Comparison of ENCODE assay signal across 4 fruit fly cellular contexts in the genomic region with DNA sequence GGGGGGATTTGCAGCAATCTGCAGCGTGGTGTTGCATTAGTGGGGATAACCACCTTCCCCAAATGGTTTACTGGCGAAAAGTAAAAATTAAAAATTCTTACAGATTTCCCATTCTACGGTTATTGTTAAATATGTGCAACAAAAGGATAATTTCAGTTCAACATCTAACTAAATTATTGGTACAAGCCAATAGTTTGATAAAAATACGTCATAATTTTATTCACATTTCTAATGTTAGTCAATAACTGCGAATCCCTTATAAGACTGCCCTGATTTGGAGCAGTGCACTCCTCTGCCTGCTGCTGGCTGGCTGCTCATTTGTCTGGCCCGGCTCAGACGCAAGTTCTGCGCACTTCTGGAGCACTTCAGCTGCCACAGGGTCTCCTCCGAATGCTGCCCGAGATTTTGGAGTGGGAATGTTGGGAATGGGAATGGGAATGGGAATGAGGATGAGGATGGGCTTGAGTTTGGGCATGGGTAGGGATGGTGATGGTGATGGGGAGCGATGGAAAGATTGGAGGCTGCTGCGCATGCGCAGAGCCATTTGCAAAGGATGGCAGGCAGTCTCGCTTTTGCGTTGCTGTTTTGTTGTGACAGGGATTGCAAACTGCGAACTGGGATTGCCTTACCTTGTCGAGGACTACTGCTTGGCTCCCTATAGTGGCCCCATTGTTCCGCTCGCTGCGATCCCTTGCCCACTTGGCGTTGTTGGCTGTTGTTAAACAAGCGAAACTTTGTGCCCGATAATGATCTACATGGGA.
A peak's percentile ranks its signal among the peaks of the same experiment; 100 is the strongest.
TF ChIP-seq lines count a peak whose summit lies in the region.

No protein-coding gene starts in this region.

- no peak for TF ChIP-seq CTCF in whole organism, embryonic (GFP tag; optimal IDR thresholded peaks at IDR 0.05; lab: Kevin White, UChicago)

TF ChIP-seq in whole organism, embryonic, 481 proteins besides CTCF, POLR2A, EP300 and RAD21:
- TF ChIP-seq bcd (GFP tag; optimal IDR thresholded peaks at IDR 0.05; lab: Kevin White, UChicago) (no peak), Med (GFP tag; lab: Kevin White, UChicago) (peak; percentile 42), BtbVII (GFP tag; optimal IDR thresholded peaks at IDR 0.05; lab: Kevin White, UChicago) (no peak), corto (GFP tag; optimal IDR thresholded peaks at IDR 0.05; lab: Kevin White, UChicago) (peak; percentile 42), D (optimal IDR thresholded peaks at IDR 0.05; lab: Kevin White, UChicago) (peak; percentile 53), D (GFP tag; optimal IDR thresholded peaks at IDR 0.05; lab: Kevin White, UChicago) (no peak), CG3847 (GFP tag; IDR thresholded peaks at IDR 0.05; lab: Robert Waterston, UW) (no peak), Ets65A (GFP tag; lab: Kevin White, UChicago) (peak; percentile 50), kay (GFP tag; optimal IDR thresholded peaks at IDR 0.05; lab: Kevin White, UChicago) (no peak), CG7928 (GFP tag; optimal IDR thresholded peaks at IDR 0.05; lab: Kevin White, UChicago) (no peak), ato (GFP tag; IDR thresholded peaks at IDR 0.05; lab: Robert Waterston, UW; ENCODE audit: partially characterized antibody) (no peak)
TF ChIP-seq in whole organism, embryonic: peak in this region for 4.

TF ChIP-seq in whole organism, prepupa, 60 proteins besides CTCF, POLR2A, EP300 and RAD21 (continues in another document):
- TF ChIP-seq fd85E (GFP tag; optimal IDR thresholded peaks at IDR 0.05; lab: Kevin White, UChicago) (no peak), salr (GFP tag; optimal IDR thresholded peaks at IDR 0.05; lab: Kevin White, UChicago) (no peak), CG16779 (tag; optimal IDR thresholded peaks at IDR 0.05; lab: Kevin White, UChicago) (peak; percentile 23), Gug (GFP tag; IDR thresholded peaks at IDR 0.05; lab: Robert Waterston, UW) (no peak), CG34406 (GFP tag; optimal IDR thresholded peaks at IDR 0.05; lab: Kevin White, UChicago) (peak; percentile 11), achi (GFP tag; optimal IDR thresholded peaks at IDR 0.05; lab: Kevin White, UChicago) (no peak), cyc (GFP tag; optimal IDR thresholded peaks at IDR 0.05; lab: Kevin White, UChicago) (peak; percentile 58), pdm3 (GFP tag; optimal IDR thresholded peaks at IDR 0.05; lab: Kevin White, UChicago) (no peak), eg (GFP tag; IDR thresholded peaks at IDR 0.05; lab: Robert Waterston, UW) (no peak), CG11762 (GFP tag; optimal IDR thresholded peaks at IDR 0.05; lab: Kevin White, UChicago; ENCODE audit: insufficient read depth) (no peak), CG1621 (tag; optimal IDR thresholded peaks at IDR 0.05; lab: Kevin White, UChicago) (no peak), Sox14 (GFP tag; optimal IDR thresholded peaks at IDR 0.05; lab: Kevin White, UChicago) (peak; percentile 16), Eip78C (GFP tag; lab: Kevin White, UChicago) (peak; percentile 89), CG11902 (GFP tag; optimal IDR thresholded peaks at IDR 0.05; lab: Kevin White, UChicago) (no peak), vri (GFP tag; optimal IDR thresholded peaks at IDR 0.05; lab: Kevin White, UChicago) (peak; percentile 7), svp (GFP tag; lab: Kevin White, UChicago) (peak; percentile 87), spab (GFP tag; optimal IDR thresholded peaks at IDR 0.05; lab: Kevin White, UChicago) (peak; percentile 76), CG11294 (GFP tag; IDR thresholded peaks at IDR 0.05; lab: Robert Waterston, UW) (no peak), CG6276 (GFP tag; optimal IDR thresholded peaks at IDR 0.05; lab: Kevin White, UChicago) (no peak), CG7368 (GFP tag; optimal IDR thresholded peaks at IDR 0.05; lab: Kevin White, UChicago) (no peak), CG8319 (GFP tag; optimal IDR thresholded peaks at IDR 0.05; lab: Kevin White, UChicago) (peak; percentile 51), dsx (GFP tag; optimal IDR thresholded peaks at IDR 0.05; lab: Kevin White, UChicago; ENCODE audit: poor library complexity, severe bottlenecking) (no peak), topi (GFP tag; optimal IDR thresholded peaks at IDR 0.05; lab: Kevin White, UChicago) (peak; percentile 72), Hr38 (GFP tag; optimal IDR thresholded peaks at IDR 0.05; lab: Kevin White, UChicago) (no peak), CG3919 (GFP tag; optimal IDR thresholded peaks at IDR 0.05; lab: Kevin White, UChicago) (peak; percentile 66)

TF ChIP-seq in whole organism, pupa, 21 proteins besides CTCF, POLR2A, EP300 and RAD21:
- peak; percentile 74 for TF ChIP-seq CG17806 (tag; optimal IDR thresholded peaks at IDR 0.05; lab: Kevin White, UChicago)
- peak; percentile 36; the same call in 1 of the 3 replicates for TF ChIP-seq fd96Ca (GFP tag; IDR thresholded peaks at IDR 0.05; lab: Robert Waterston, UW)
- TF ChIP-seq D1 (tag; optimal IDR thresholded peaks at IDR 0.05; lab: Kevin White, UChicago): peak; percentile 26
- TF ChIP-seq CG9948 (tag; optimal IDR thresholded peaks at IDR 0.05; lab: Kevin White, UChicago): peak; percentile 76
- TF ChIP-seq CG13204 (GFP tag; optimal IDR thresholded peaks at IDR 0.05; lab: Kevin White, UChicago): no peak
- TF ChIP-seq CG14655 (GFP tag; optimal IDR thresholded peaks at IDR 0.05; lab: Kevin White, UChicago): peak; percentile 58
- peak; percentile 5 for TF ChIP-seq Pif1B (GFP tag; optimal IDR thresholded peaks at IDR 0.05; lab: Kevin White, UChicago)
- peak; percentile 40 for TF ChIP-seq CG8159 (tag; optimal IDR thresholded peaks at IDR 0.05; lab: Kevin White, UChicago)
- peak; percentile 71 for TF ChIP-seq Snoo (tag; optimal IDR thresholded peaks at IDR 0.05; lab: Kevin White, UChicago)
- TF ChIP-seq CG32121 (GFP tag; IDR thresholded peaks at IDR 0.05; lab: Robert Waterston, UW): no peak
- peak; percentile 26 for TF ChIP-seq CG34367 (tag; optimal IDR thresholded peaks at IDR 0.05; lab: Kevin White, UChicago)
- peak; percentile 34 for TF ChIP-seq gl (tag; optimal IDR thresholded peaks at IDR 0.05; lab: Kevin White, UChicago)
- no peak for TF ChIP-seq CG12605 (GFP tag; IDR thresholded peaks at IDR 0.05; lab: Robert Waterston, UW)
- peak; percentile 16 for TF ChIP-seq Pif1A (GFP tag; optimal IDR thresholded peaks at IDR 0.05; lab: Kevin White, UChicago)
- no peak for TF ChIP-seq Ets98B (GFP tag; IDR thresholded peaks at IDR 0.05; lab: Robert Waterston, UW)
- no peak for TF ChIP-seq rn (GFP tag; IDR thresholded peaks at IDR 0.05; lab: Robert Waterston, UW)
- no peak for TF ChIP-seq CG10348 (GFP tag; IDR thresholded peaks at IDR 0.05; lab: Robert Waterston, UW)
- TF ChIP-seq CG15710 (tag; optimal IDR thresholded peaks at IDR 0.05; lab: Kevin White, UChicago): peak; percentile 31
- TF ChIP-seq CG4496 (GFP tag; IDR thresholded peaks at IDR 0.05; lab: Robert Waterston, UW): no peak
- TF ChIP-seq EcR (GFP tag; optimal IDR thresholded peaks at IDR 0.05; lab: Kevin White, UChicago): peak; percentile 55
- no peak for TF ChIP-seq CG8301 (tag; optimal IDR thresholded peaks at IDR 0.05; lab: Kevin White, UChicago)

TF ChIP-seq in whole organism, wandering third instar larva, 38 proteins besides CTCF, POLR2A, EP300 and RAD21 (continues in another document):
- peak; percentile 80 for TF ChIP-seq h (GFP tag; optimal IDR thresholded peaks at IDR 0.05; lab: Kevin White, UChicago)
- no peak for TF ChIP-seq Jra (GFP tag; optimal IDR thresholded peaks at IDR 0.05; lab: Kevin White, UChicago)
- no peak for TF ChIP-seq CG9705 (GFP tag; optimal IDR thresholded peaks at IDR 0.05; lab: Kevin White, UChicago)
- peak; percentile 46 for TF ChIP-seq br (GFP tag; optimal IDR thresholded peaks at IDR 0.05; lab: Kevin White, UChicago)
- no peak for TF ChIP-seq Abd-B (GFP tag; optimal IDR thresholded peaks at IDR 0.05; lab: Kevin White, UChicago)
- no peak for TF ChIP-seq psq (GFP tag; optimal IDR thresholded peaks at IDR 0.05; lab: Kevin White, UChicago)
- TF ChIP-seq Sp1 (GFP tag; optimal IDR thresholded peaks at IDR 0.05; lab: Kevin White, UChicago): peak; percentile 35
- peak; percentile 17 for TF ChIP-seq sage (GFP tag; optimal IDR thresholded peaks at IDR 0.05; lab: Kevin White, UChicago)
- no peak for TF ChIP-seq lola (GFP tag; optimal IDR thresholded peaks at IDR 0.05; lab: Kevin White, UChicago)
- no peak for TF ChIP-seq sv (GFP tag; optimal IDR thresholded peaks at IDR 0.05; lab: Kevin White, UChicago)
- TF ChIP-seq dsf (GFP tag; optimal IDR thresholded peaks at IDR 0.05; lab: Kevin White, UChicago; ENCODE audit: borderline replicate concordance): no peak
- no peak for TF ChIP-seq Myc (optimal IDR thresholded peaks at IDR 0.05; lab: Kevin White, UChicago)
- TF ChIP-seq usp (GFP tag; optimal IDR thresholded peaks at IDR 0.05; lab: Kevin White, UChicago): no peak
- peak; percentile 31 for TF ChIP-seq rgr (GFP tag; optimal IDR thresholded peaks at IDR 0.05; lab: Kevin White, UChicago)
- no peak for TF ChIP-seq Rel (GFP tag; optimal IDR thresholded peaks at IDR 0.05; lab: Kevin White, UChicago)
- TF ChIP-seq Rel (tag; optimal IDR thresholded peaks at IDR 0.05; lab: Kevin White, UChicago): no peak
- TF ChIP-seq dl (GFP tag; optimal IDR thresholded peaks at IDR 0.05; lab: Kevin White, UChicago; ENCODE audit: insufficient read depth in 1 of 2, partially characterized antibody in 2 of 2): no peak
- TF ChIP-seq Vsx2 (GFP tag; optimal IDR thresholded peaks at IDR 0.05; lab: Kevin White, UChicago; ENCODE audit: partially characterized antibody): peak; percentile 12
- TF ChIP-seq woc (GFP tag; optimal IDR thresholded peaks at IDR 0.05; lab: Kevin White, UChicago): peak; percentile 61
- TF ChIP-seq fru (GFP tag; optimal IDR thresholded peaks at IDR 0.05; lab: Kevin White, UChicago): peak; percentile 78
- no peak for TF ChIP-seq CrebA (GFP tag; optimal IDR thresholded peaks at IDR 0.05; lab: Kevin White, UChicago; ENCODE audit: borderline replicate concordance)
- peak; percentile 44 for TF ChIP-seq ey (GFP tag; optimal IDR thresholded peaks at IDR 0.05; lab: Kevin White, UChicago)
- no peak for TF ChIP-seq Dfd (GFP tag; optimal IDR thresholded peaks at IDR 0.05; lab: Kevin White, UChicago)
- TF ChIP-seq jim (GFP tag; optimal IDR thresholded peaks at IDR 0.05; lab: Kevin White, UChicago): no peak
- TF ChIP-seq Mio (GFP tag; optimal IDR thresholded peaks at IDR 0.05; lab: Kevin White, UChicago): no peak
- no peak for TF ChIP-seq dmrt93B (GFP tag; optimal IDR thresholded peaks at IDR 0.05; lab: Kevin White, UChicago)
- TF ChIP-seq CG32264 (GFP tag; optimal IDR thresholded peaks at IDR 0.05; lab: Kevin White, UChicago): no peak
- TF ChIP-seq Hr78 (GFP tag; optimal IDR thresholded peaks at IDR 0.05; lab: Kevin White, UChicago): no peak
- no peak for TF ChIP-seq Hnf4 (GFP tag; optimal IDR thresholded peaks at IDR 0.05; lab: Kevin White, UChicago)
- TF ChIP-seq HLH106 (tag; optimal IDR thresholded peaks at IDR 0.05; lab: Kevin White, UChicago): peak; percentile 77
- peak in 1 of 2 experiments; percentile 68 for TF ChIP-seq foxo (GFP tag; optimal IDR thresholded peaks at IDR 0.05; lab: Kevin White, UChicago)
- TF ChIP-seq tai (GFP tag; optimal IDR thresholded peaks at IDR 0.05; lab: Kevin White, UChicago): no peak
- TF ChIP-seq Dif (GFP tag; optimal IDR thresholded peaks at IDR 0.05; lab: Kevin White, UChicago; ENCODE audit: partially characterized antibody): peak; percentile 19
